Worm (Caenorhabditis elegans): Measurements from ENCODE around the gene Y82E9BR.17.

- TF ChIP-seq ceh-28 (tag; optimal IDR thresholded peaks at IDR 0.05), result no peak
- no peak for TF ChIP-seq aly-2 (tag; optimal IDR thresholded peaks at IDR 0.05)
- no peak for TF ChIP-seq ama-1 (optimal IDR thresholded peaks at IDR 0.05)
- no peak for TF ChIP-seq lsy-2 (tag; optimal IDR thresholded peaks at IDR 0.05)
- TF ChIP-seq dpl-1 (GFP tag; optimal IDR thresholded peaks at IDR 0.05), result no peak
- TF ChIP-seq tra-1 (GFP tag; IDR thresholded peaks at IDR 0.05), result no peak
- no peak for TF ChIP-seq lin-13 (GFP tag; optimal IDR thresholded peaks at IDR 0.05)
- no peak for TF ChIP-seq F10B5.3 (tag; optimal IDR thresholded peaks at IDR 0.05)
- TF ChIP-seq nhr-28 (tag; optimal IDR thresholded peaks at IDR 0.05), result no peak
- TF ChIP-seq fos-1 (tag; optimal IDR thresholded peaks at IDR 0.05), result no peak
Measured at ce11 chrIII:1403108-1403507, 52.5 kb downstream of the Y82E9BR.17 start, which contains the start of gene pals-18.
